Fruit fly (Drosophila melanogaster): Measurements from ENCODE around the gene CG15747.
A peak's percentile ranks its signal among the peaks of the same experiment; 100 is the strongest.

CG15747 gene

DNA sequence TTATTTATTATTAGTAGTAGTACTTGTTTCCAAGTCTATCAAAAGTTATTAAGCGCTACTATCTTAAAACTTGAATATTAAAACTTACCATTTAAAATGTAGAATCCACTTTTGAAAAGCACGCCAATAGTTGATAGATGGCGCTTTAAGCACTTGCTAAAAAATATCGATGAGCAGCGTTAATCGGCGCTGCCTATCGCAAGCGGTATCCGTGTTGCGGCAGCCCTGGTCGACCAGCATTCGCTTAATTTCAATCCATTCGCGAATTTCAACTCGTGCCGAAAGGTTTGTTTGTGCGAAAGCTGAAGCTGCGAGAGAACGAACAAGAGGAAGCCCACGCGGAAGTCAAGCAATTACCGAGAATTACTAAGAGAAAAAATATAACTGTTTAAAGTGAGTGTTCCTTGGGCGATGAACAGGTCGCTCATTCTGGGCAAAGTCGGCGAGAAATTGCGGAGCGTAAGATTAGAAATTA, 8.5 kb upstream of the CG15747 start, which contains the start of gene Prx2 (continued):
- TF ChIP-seq CG8478 (optimal IDR thresholded peaks at IDR 0.05): no peak
- TF ChIP-seq ssp (GFP tag; IDR thresholded peaks at IDR 0.05): 0 out of 2 replicates have a peak, but pooled peaks have one; percentile 8
- TF ChIP-seq CG4617 (GFP tag; optimal IDR thresholded peaks at IDR 0.05; ENCODE audit: borderline replicate concordance): no peak
- peak; percentile 21 for TF ChIP-seq exex (tag; optimal IDR thresholded peaks at IDR 0.05)
- TF ChIP-seq CG11247 (GFP tag; IDR thresholded peaks at IDR 0.05): no peak
- peak; percentile 71; the same call in 2 of the 3 replicates for TF ChIP-seq Opbp (GFP tag; IDR thresholded peaks at IDR 0.05; ENCODE audit: partially characterized antibody)
- TF ChIP-seq CG3065 (GFP tag; optimal IDR thresholded peaks at IDR 0.05): no peak
- TF ChIP-seq CG8290 (GFP tag; optimal IDR thresholded peaks at IDR 0.05): no peak
- TF ChIP-seq CG8290 (tag; optimal IDR thresholded peaks at IDR 0.05): peak in 1 of 2 experiments; percentile 66
- no peak for TF ChIP-seq jumu (GFP tag; optimal IDR thresholded peaks at IDR 0.05)
- TF ChIP-seq sob (GFP tag; IDR thresholded peaks at IDR 0.05): peak; percentile 32; the same call in 1 of the 2 replicates
- TF ChIP-seq CG1024 (GFP tag; IDR thresholded peaks at IDR 0.05): no peak
- no peak for TF ChIP-seq seq (GFP tag; IDR thresholded peaks at IDR 0.05)
- TF ChIP-seq ewg (GFP tag; optimal IDR thresholded peaks at IDR 0.05): no peak
- TF ChIP-seq zf30C (GFP tag; optimal IDR thresholded peaks at IDR 0.05): no peak
- peak; percentile 80 for TF ChIP-seq BEAF-32 (GFP tag; optimal IDR thresholded peaks at IDR 0.05)
- TF ChIP-seq CG1603 (tag; optimal IDR thresholded peaks at IDR 0.05): peak; percentile 39
- TF ChIP-seq gcm (GFP tag; optimal IDR thresholded peaks at IDR 0.05): no peak
- no peak for TF ChIP-seq Poxn (GFP tag; IDR thresholded peaks at IDR 0.05)
- no peak for TF ChIP-seq Camta (GFP tag; optimal IDR thresholded peaks at IDR 0.05)
- TF ChIP-seq nau (GFP tag; optimal IDR thresholded peaks at IDR 0.05): no peak
- peak; percentile 22 for TF ChIP-seq CG33213 (GFP tag; optimal IDR thresholded peaks at IDR 0.05)
- TF ChIP-seq Pdp1 (GFP tag; optimal IDR thresholded peaks at IDR 0.05): peak in 1 of 2 experiments; percentile 9
- TF ChIP-seq CG2120 (GFP tag; optimal IDR thresholded peaks at IDR 0.05): peak; percentile 41
- TF ChIP-seq sim (GFP tag; IDR thresholded peaks at IDR 0.05): no peak
- TF ChIP-seq CG2129 (GFP tag; IDR thresholded peaks at IDR 0.05; ENCODE audit: partially characterized antibody): peak; percentile 29; the same call in 1 of the 2 replicates
- TF ChIP-seq psq (GFP tag; optimal IDR thresholded peaks at IDR 0.05): no peak
- no peak for TF ChIP-seq CG12299 (tag; optimal IDR thresholded peaks at IDR 0.05)
- TF ChIP-seq hb (GFP tag; IDR thresholded peaks at IDR 0.05; ENCODE audit: partially characterized antibody): peak; percentile 61; the same call in 1 of the 3 replicates
- TF ChIP-seq CHES-1-like (GFP tag; optimal IDR thresholded peaks at IDR 0.05): no peak
- peak; percentile 8 for TF ChIP-seq Fer1 (GFP tag; optimal IDR thresholded peaks at IDR 0.05)
- TF ChIP-seq Oaz (GFP tag; IDR thresholded peaks at IDR 0.05): no peak
- TF ChIP-seq croc (GFP tag; conservative IDR thresholded peaks at IDR 0.05): no peak
- no peak for TF ChIP-seq H2.0 (GFP tag; IDR thresholded peaks at IDR 0.05)
- TF ChIP-seq CG4820 (GFP tag; optimal IDR thresholded peaks at IDR 0.05): no peak
- no peak for TF ChIP-seq grn (GFP tag; optimal IDR thresholded peaks at IDR 0.05)
- peak; percentile 38 for TF ChIP-seq CG13296 (GFP tag; optimal IDR thresholded peaks at IDR 0.05)
- no peak for TF ChIP-seq CG9817 (tag; optimal IDR thresholded peaks at IDR 0.05)
- no peak for TF ChIP-seq ftz-f1 (GFP tag; optimal IDR thresholded peaks at IDR 0.05)
- TF ChIP-seq Hand (GFP tag; optimal IDR thresholded peaks at IDR 0.05): no peak
- no peak for TF ChIP-seq D19A (tag; optimal IDR thresholded peaks at IDR 0.05)
- no peak for TF ChIP-seq CG1602 (GFP tag; optimal IDR thresholded peaks at IDR 0.05)
- TF ChIP-seq B-H2 (GFP tag; optimal IDR thresholded peaks at IDR 0.05): peak; percentile 34
- TF ChIP-seq corto (GFP tag; optimal IDR thresholded peaks at IDR 0.05): no peak
- no peak for TF ChIP-seq maf-S (GFP tag; optimal IDR thresholded peaks at IDR 0.05)
- peak; percentile 64; the same call in 2 of the 3 replicates for TF ChIP-seq mld (GFP tag; IDR thresholded peaks at IDR 0.05; ENCODE audit: partially characterized antibody)
- TF ChIP-seq Fer3 (tag; optimal IDR thresholded peaks at IDR 0.05): no peak
- no peak for TF ChIP-seq gsb (GFP tag; IDR thresholded peaks at IDR 0.05)
- TF ChIP-seq CG17802 (tag; optimal IDR thresholded peaks at IDR 0.05): no peak
- TF ChIP-seq Scr (GFP tag; IDR thresholded peaks at IDR 0.05; ENCODE audit: partially characterized antibody): peak; percentile 74
- TF ChIP-seq crc (GFP tag; optimal IDR thresholded peaks at IDR 0.05): no peak
